Worm (Caenorhabditis elegans) whole organism, L2 larva: ENCODE data around the gene arrd-1.

ENCODE experiments used
- elt-3 ChIP-seq: sonication (generic microtip); optimal IDR thresholded peaks from 2 replicates; lab custom pipeline; 2017; ENCODE audit warnings: missing biosample characterization, missing genetic modification characterization
- nhr-237 ChIP-seq: fragments of 150-350 bp; optimal IDR thresholded peaks from 2 replicates; lab custom pipeline; 2014; ENCODE audit warnings: missing biosample characterization, missing genetic modification characterization
- nhr-25 ChIP-seq: fragments of 150-350 bp; sonication (generic microtip); optimal IDR thresholded peaks from 3 replicates; lab custom pipeline; 2014; ENCODE audit warnings: missing biosample characterization, missing genetic modification characterization

DNA sequence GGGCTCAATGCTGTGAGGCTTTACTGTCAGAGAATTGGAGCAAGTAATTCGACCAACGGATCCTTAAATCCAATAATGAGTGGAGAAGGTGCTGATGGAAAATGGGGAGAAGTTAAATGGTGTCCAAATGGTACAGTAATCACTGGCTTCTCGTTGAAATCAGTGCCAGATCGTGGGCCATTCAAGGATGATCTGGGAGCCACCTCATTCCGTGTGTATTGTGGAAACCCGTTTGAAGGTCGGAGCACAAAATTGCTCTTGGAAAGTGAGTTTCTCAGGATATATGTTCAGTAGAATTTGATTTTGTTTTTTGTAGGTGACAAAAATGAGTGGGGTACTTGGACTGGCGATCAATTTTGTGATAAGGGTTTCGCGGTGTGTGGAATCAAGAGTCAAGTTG lies 48.5 kb downstream of the arrd-1 start:
- TF ChIP-seq elt-3 (tag; lab: Kevin White, UChicago) (no peak), nhr-25 (tag; lab: Kevin White, UChicago) (no peak), nhr-237 (tag; lab: Kevin White, UChicago) (no peak)
